Fruit fly (Drosophila melanogaster) whole organism, embryonic: ENCODE measurements around the gene Cad96Cb.

Experiments used
- Atf6 ChIP-seq: fragments of 200-800 bp; sonication (Bioruptor generic); IDR thresholded peaks from 2 replicates; pipeline ENCODE4 v1.3.6; 2022; ENCODE audit warnings: missing biosample characterization, missing genetic modification characterization
- B-H1 ChIP-seq: fragments of 200-800 bp; sonication (Bioruptor generic); IDR thresholded peaks from 3 replicates; pipeline ENCODE4 v1.3.6; 2022; ENCODE audit warnings: missing biosample characterization, missing genetic modification characterization
- Bdp1 ChIP-seq: fragments of 200-800 bp; sonication (Bioruptor generic); optimal IDR thresholded peaks from 3 replicates; lab custom pipeline; 2016; ENCODE audit warnings: missing biosample characterization, missing genetic modification characterization
- CG10979 ChIP-seq: fragments of 200-800 bp; sonication (Bioruptor generic); optimal IDR thresholded peaks from 2 replicates; lab custom pipeline; 2018; ENCODE audit warnings: missing biosample characterization, mild to moderate bottlenecking, missing genetic modification characterization, moderate library complexity
- CG11723 ChIP-seq: fragments of 200-800 bp; sonication (Bioruptor generic); optimal IDR thresholded peaks from 2 replicates; lab custom pipeline; 2017; ENCODE audit warnings: missing biosample characterization, mild to moderate bottlenecking, missing genetic modification characterization
- CG12219 ChIP-seq: fragments of 200-800 bp; sonication (Bioruptor generic); optimal IDR thresholded peaks from 3 replicates; lab custom pipeline; 2018; ENCODE audit warnings: missing biosample characterization, mild to moderate bottlenecking, missing genetic modification characterization
- CG13287 ChIP-seq: fragments of 200-800 bp; sonication (Bioruptor generic); IDR thresholded peaks from 2 replicates; pipeline ENCODE4 v1.3.6; 2022; ENCODE audit warnings: missing biosample characterization, missing genetic modification characterization; ENCODE audit not compliant: partially characterized antibody
- CG14441 ChIP-seq: fragments of 200-800 bp; sonication (Bioruptor generic); IDR thresholded peaks from 2 replicates; pipeline ENCODE4 v1.3.6; 2022; ENCODE audit warnings: missing biosample characterization, missing genetic modification characterization
- CG14667 ChIP-seq: fragments of 200-800 bp; sonication (Bioruptor generic); IDR thresholded peaks from 2 replicates; pipeline ENCODE4 v1.3.6; 2022; ENCODE audit warnings: missing biosample characterization, missing genetic modification characterization
- CG1603 ChIP-seq: fragments of 200-800 bp; sonication (Bioruptor generic); optimal IDR thresholded peaks from 2 replicates; lab custom pipeline; 2019; ENCODE audit warnings: missing biosample characterization, mild to moderate bottlenecking, missing genetic modification characterization, moderate library complexity
- CG17361 ChIP-seq: fragments of 200-800 bp; sonication (Bioruptor generic); IDR thresholded peaks from 3 replicates; pipeline ENCODE4 v1.3.6; 2022; ENCODE audit warnings: missing biosample characterization, missing genetic modification characterization
- CG17568 ChIP-seq: fragments of 200-800 bp; sonication (Bioruptor generic); optimal IDR thresholded peaks from 2 replicates; lab custom pipeline; 2018; ENCODE audit warnings: missing biosample characterization, mild to moderate bottlenecking, missing genetic modification characterization, moderate library complexity
- CG18262 ChIP-seq: fragments of 200-800 bp; optimal IDR thresholded peaks from 3 replicates; lab custom pipeline; 2019; ENCODE audit warnings: missing biosample characterization, mild to moderate bottlenecking, missing genetic modification characterization, moderate library complexity
- CG32532 ChIP-seq: fragments of 200-800 bp; sonication (Bioruptor generic); IDR thresholded peaks from 2 replicates; pipeline ENCODE4 v1.3.6; 2022; ENCODE audit warnings: missing biosample characterization, missing genetic modification characterization
- CG6175 ChIP-seq: fragments of 200-800 bp; sonication (Bioruptor generic); IDR thresholded peaks from 3 replicates; pipeline ENCODE4 v1.3.6; 2022; ENCODE audit warnings: missing biosample characterization, missing genetic modification characterization
- CG6683 ChIP-seq: fragments of 200-800 bp; sonication (Bioruptor generic); optimal IDR thresholded peaks from 2 replicates; lab custom pipeline; 2017; ENCODE audit warnings: missing biosample characterization, mild to moderate bottlenecking, missing genetic modification characterization, missing genetic modification reagents
- CG6765 ChIP-seq: fragments of 200-800 bp; sonication (Bioruptor generic); optimal IDR thresholded peaks from 3 replicates; lab custom pipeline; 2017; ENCODE audit warnings: missing biosample characterization, mild to moderate bottlenecking, missing genetic modification characterization
- CG7786 ChIP-seq: fragments of 200-800 bp; sonication (Bioruptor generic); optimal IDR thresholded peaks from 2 replicates; lab custom pipeline; 2016; ENCODE audit warnings: missing biosample characterization, missing genetic modification characterization
- CG7963 ChIP-seq: fragments of 200-800 bp; sonication (Bioruptor generic); IDR thresholded peaks from 3 replicates; pipeline ENCODE4 v1.3.6; 2022; ENCODE audit warnings: missing biosample characterization, missing genetic modification characterization; ENCODE audit not compliant: partially characterized antibody
- CG8281 ChIP-seq: fragments of 200-800 bp; sonication (Bioruptor generic); optimal IDR thresholded peaks from 2 replicates; lab custom pipeline; 2018; ENCODE audit warnings: missing biosample characterization, mild to moderate bottlenecking, missing genetic modification characterization, moderate library complexity
- CG8388 ChIP-seq: fragments of 200-800 bp; sonication (Bioruptor generic); optimal IDR thresholded peaks from 2 replicates; lab custom pipeline; 2019; ENCODE audit warnings: missing biosample characterization, mild to moderate bottlenecking, missing genetic modification characterization, moderate library complexity
- CG8924 ChIP-seq: fragments of 200-800 bp; optimal IDR thresholded peaks from 3 replicates; lab custom pipeline; 2019; ENCODE audit warnings: missing biosample characterization, mild to moderate bottlenecking, missing genetic modification characterization, moderate library complexity
- CG9797 ChIP-seq: fragments of 200-800 bp; sonication (Bioruptor generic); optimal IDR thresholded peaks from 3 replicates; lab custom pipeline; 2018; ENCODE audit warnings: missing biosample characterization, mild to moderate bottlenecking, missing genetic modification characterization
- CG9876 ChIP-seq: fragments of 200-800 bp; sonication (Bioruptor generic); optimal IDR thresholded peaks from 2 replicates; lab custom pipeline; 2016; ENCODE audit warnings: missing biosample characterization, missing genetic modification characterization
- CkIIα-i1 ChIP-seq: fragments of 200-800 bp; sonication (Bioruptor generic); IDR thresholded peaks from 2 replicates; pipeline ENCODE4 v1.3.6; 2022; ENCODE audit warnings: missing biosample characterization, missing genetic modification characterization
- Doc2 ChIP-seq: fragments of 200-800 bp; sonication (Bioruptor generic); IDR thresholded peaks from 2 replicates; pipeline ENCODE4 v1.3.6; 2022; ENCODE audit warnings: missing biosample characterization, missing genetic modification characterization
- Fer2 ChIP-seq: fragments of 200-800 bp; sonication (Bioruptor generic); optimal IDR thresholded peaks from 2 replicates; lab custom pipeline; 2018; ENCODE audit warnings: missing biosample characterization, mild to moderate bottlenecking, missing genetic modification characterization, moderate library complexity
- Gsc ChIP-seq: fragments of 200-800 bp; sonication (Bioruptor generic); IDR thresholded peaks from 2 replicates; pipeline ENCODE4 v1.3.6; 2022; ENCODE audit warnings: missing biosample characterization, missing genetic modification characterization
- H2.0 ChIP-seq: fragments of 200-800 bp; sonication (Bioruptor generic); IDR thresholded peaks from 2 replicates; pipeline ENCODE4 v1.3.6; 2022; ENCODE audit warnings: missing biosample characterization, missing genetic modification characterization
- HLH54F ChIP-seq: fragments of 200-800 bp; sonication (Bioruptor generic); optimal IDR thresholded peaks from 3 replicates; lab custom pipeline; 2016; ENCODE audit warnings: missing biosample characterization, missing genetic modification characterization
- Meics ChIP-seq: fragments of 200-800 bp; sonication (Bioruptor generic); optimal IDR thresholded peaks from 2 replicates; lab custom pipeline; 2017; ENCODE audit warnings: missing biosample characterization, mild to moderate bottlenecking, missing genetic modification characterization
- Mes4 ChIP-seq: fragments of 200-800 bp; sonication (Bioruptor generic); optimal IDR thresholded peaks from 2 replicates; lab custom pipeline; 2016; ENCODE audit warnings: missing biosample characterization, missing genetic modification characterization
- Rx ChIP-seq: fragments of 200-800 bp; sonication (Bioruptor generic); IDR thresholded peaks from 2 replicates; pipeline ENCODE4 v1.3.6; 2022; ENCODE audit warnings: missing biosample characterization, missing genetic modification characterization
- Sin3A ChIP-seq: fragments of >200 bp; optimal IDR thresholded peaks from 2 replicates; lab custom pipeline; 2018
- Vsx1 ChIP-seq: fragments of 200-800 bp; sonication (Bioruptor generic); optimal IDR thresholded peaks from 2 replicates; lab custom pipeline; 2017; ENCODE audit warnings: missing biosample characterization, mild to moderate bottlenecking, missing genetic modification characterization, missing genetic modification reagents
- Xbp1 ChIP-seq: fragments of 200-800 bp; sonication (Bioruptor generic); optimal IDR thresholded peaks from 3 replicates; lab custom pipeline; 2016; ENCODE audit warnings: missing biosample characterization, mild to moderate bottlenecking, missing genetic modification characterization
- ato ChIP-seq: fragments of 200-800 bp; sonication (Bioruptor generic); IDR thresholded peaks from 2 replicates; pipeline ENCODE4 v1.3.6; 2022; ENCODE audit warnings: missing biosample characterization, missing genetic modification characterization; ENCODE audit not compliant: partially characterized antibody
- br ChIP-seq: fragments of >200 bp; optimal IDR thresholded peaks from 2 replicates; lab custom pipeline; 2017
- bsh ChIP-seq, 2 experiments: fragments of 200-800 bp; sonication (Bioruptor generic); optimal IDR thresholded peaks; 2 replicates each; lab custom pipeline; 2017 to 2018; ENCODE audit warnings: mild to moderate bottlenecking in 2 of 2, missing biosample characterization in 2 of 2, missing genetic modification characterization in 2 of 2, moderate library complexity in 1 of 2
- chm ChIP-seq: fragments of 200-800 bp; sonication (Bioruptor generic); IDR thresholded peaks from 2 replicates; pipeline ENCODE4 v1.3.6; 2022; ENCODE audit warnings: missing biosample characterization, missing genetic modification characterization
- dmrt99B ChIP-seq: fragments of 200-800 bp; sonication (Bioruptor generic); optimal IDR thresholded peaks from 2 replicates; lab custom pipeline; 2018; ENCODE audit warnings: missing biosample characterization, mild to moderate bottlenecking, missing genetic modification characterization, moderate library complexity
- ems ChIP-seq: fragments of 200-800 bp; sonication (Bioruptor generic); optimal IDR thresholded peaks from 3 replicates; lab custom pipeline; 2016; ENCODE audit warnings: missing biosample characterization, missing genetic modification characterization
- eyg ChIP-seq: fragments of 200-800 bp; sonication (Bioruptor generic); optimal IDR thresholded peaks from 3 replicates; lab custom pipeline; 2016; ENCODE audit warnings: missing biosample characterization, missing genetic modification characterization
- h ChIP-seq: fragments of >200 bp; optimal IDR thresholded peaks from 2 replicates; lab custom pipeline; 2017
- luna ChIP-seq: fragments of 200-800 bp; sonication (Bioruptor generic); optimal IDR thresholded peaks from 2 replicates; lab custom pipeline; 2016; ENCODE audit warnings: missing biosample characterization, missing genetic modification characterization
- pnt ChIP-seq: fragments of 200-800 bp; sonication (Bioruptor generic); optimal IDR thresholded peaks from 3 replicates; lab custom pipeline; 2016; ENCODE audit warnings: missing biosample characterization, missing genetic modification characterization
- scrt ChIP-seq: fragments of 200-800 bp; sonication (Bioruptor generic); optimal IDR thresholded peaks from 2 replicates; lab custom pipeline; 2018; ENCODE audit warnings: missing biosample characterization, mild to moderate bottlenecking, missing genetic modification characterization, moderate library complexity
- sd ChIP-seq: fragments of 200-800 bp; sonication (Bioruptor generic); optimal IDR thresholded peaks from 3 replicates; lab custom pipeline; 2018; ENCODE audit warnings: missing biosample characterization, mild to moderate bottlenecking, missing genetic modification characterization, moderate library complexity
- sqz ChIP-seq: fragments of 200-800 bp; sonication (Bioruptor generic); optimal IDR thresholded peaks from 3 replicates; lab custom pipeline; 2018; ENCODE audit warnings: missing biosample characterization, mild to moderate bottlenecking, missing genetic modification characterization
- usp ChIP-seq: fragments of >200 bp; optimal IDR thresholded peaks from 2 replicates; lab custom pipeline; 2017; ENCODE audit warnings: missing biosample characterization, missing genetic modification characterization
- wor ChIP-seq: fragments of 200-800 bp; sonication (Bioruptor generic); IDR thresholded peaks from 2 replicates; pipeline ENCODE4 v1.3.6; 2022; ENCODE audit warnings: missing biosample characterization, missing genetic modification characterization

Cad96Cb gene

DNA sequence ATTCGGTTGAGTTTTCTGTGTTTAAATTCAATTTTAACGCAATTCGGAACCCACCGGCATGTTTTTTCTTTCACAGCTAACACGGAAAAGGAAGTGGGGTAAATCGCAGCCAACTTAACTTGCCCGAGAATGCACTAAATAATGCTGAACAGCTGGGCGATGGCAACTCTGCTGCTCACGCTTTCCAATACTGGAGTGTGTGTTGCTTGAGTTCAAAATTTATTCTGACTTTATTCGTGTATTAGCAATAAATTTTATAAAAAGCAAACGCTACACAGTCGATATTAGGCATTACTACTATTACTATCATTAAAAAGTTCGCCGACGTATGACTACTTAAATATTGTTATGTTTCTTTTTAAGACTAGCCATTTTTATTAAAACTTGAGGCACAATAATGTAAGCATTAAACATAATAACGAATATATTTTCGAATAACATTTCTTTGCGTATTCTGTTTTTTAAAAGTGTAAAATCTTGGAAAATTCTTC is 15.3 kb upstream of the Cad96Cb start, which contains the start of the genes RpS27 and Nup37 (continued):
- TF ChIP-seq CG17361 (GFP tag; lab: Robert Waterston, UW) (peak; percentile 99), CG7786 (GFP tag; lab: Kevin White, UChicago) (peak; percentile 98), h (no peak), Gsc (GFP tag; lab: Robert Waterston, UW) (peak; percentile 83; the same call in 1 of the 2 replicates), CG8924 (tag; lab: Kevin White, UChicago) (peak; percentile 93), CG6765 (GFP tag; lab: Kevin White, UChicago) (peak; percentile 100), CG9876 (GFP tag; lab: Kevin White, UChicago) (peak; percentile 99), Xbp1 (GFP tag; lab: Kevin White, UChicago) (peak; percentile 98), ems (GFP tag; lab: Kevin White, UChicago) (peak; percentile 98), HLH54F (GFP tag; lab: Kevin White, UChicago) (peak; percentile 98), CG18262 (tag; lab: Kevin White, UChicago) (peak; percentile 91), Sin3A (lab: Kevin White, UChicago) (peak; percentile 64), Bdp1 (peak; percentile 94), sqz (GFP tag; lab: Kevin White, UChicago) (peak; percentile 98), sd (tag; lab: Kevin White, UChicago) (peak; percentile 83), CG6175 (GFP tag; lab: Robert Waterston, UW) (peak; percentile 98), CG9797 (peak; percentile 96), Atf6 (GFP tag; lab: Robert Waterston, UW) (peak; percentile 93), CG8388 (GFP tag; lab: Kevin White, UChicago) (peak; percentile 89), B-H1 (GFP tag; lab: Robert Waterston, UW) (peak; percentile 90), Rx (GFP tag; lab: Robert Waterston, UW) (peak; percentile 98), Vsx1 (peak; percentile 98), Meics (GFP tag; lab: Kevin White, UChicago) (peak; percentile 99), pnt (GFP tag; lab: Kevin White, UChicago) (peak; percentile 91), CG10979 (tag; lab: Kevin White, UChicago) (peak; percentile 86), CG6683 (GFP tag; lab: Kevin White, UChicago) (peak; percentile 94), CG7963 (no peak), CG14667 (GFP tag; lab: Robert Waterston, UW) (peak; percentile 93), br (no peak), Mes4 (GFP tag; lab: Kevin White, UChicago) (peak; percentile 99), Doc2 (GFP tag; lab: Robert Waterston, UW) (peak; percentile 94), CG8281 (tag; lab: Kevin White, UChicago) (peak; percentile 87), CG17568 (peak; percentile 98), CG12219 (GFP tag; lab: Kevin White, UChicago) (peak; percentile 95), scrt (GFP tag; lab: Kevin White, UChicago) (peak; percentile 96), CG1603 (peak; percentile 98), chm (peak; percentile 99), CkIIα-i1 (GFP tag; lab: Robert Waterston, UW) (peak; percentile 87; the same call in 1 of the 2 replicates), bsh (GFP tag; optimal IDR thresholded peaks at IDR 0.05; lab: Kevin White, UChicago) (peak; percentile 50 to 93), usp (GFP tag; lab: Kevin White, UChicago) (no peak), ato (GFP tag; lab: Robert Waterston, UW) (no peak), luna (GFP tag; lab: Kevin White, UChicago) (peak; percentile 98), H2.0 (GFP tag; lab: Robert Waterston, UW) (peak; percentile 97), CG13287 (GFP tag; lab: Robert Waterston, UW) (peak; percentile 14; the same call in 1 of the 2 replicates), Fer2 (peak; percentile 98), dmrt99B (tag; lab: Kevin White, UChicago) (peak; percentile 91), eyg (GFP tag; lab: Kevin White, UChicago) (peak; percentile 99), CG14441 (GFP tag; lab: Robert Waterston, UW) (peak; percentile 95), wor (peak; percentile 74), CG32532 (GFP tag; lab: Robert Waterston, UW) (peak; percentile 98), CG11723 (peak; percentile 99)
